Worm (Caenorhabditis elegans) whole organism, L3 larva: ENCODE data around the gene grl-22.

ENCODE experiments used
- R02D3.7 ChIP-seq: fragments of 150-350 bp; optimal IDR thresholded peaks from 2 replicates; lab custom pipeline; 2014; ENCODE audit warnings: missing biosample characterization, missing genetic modification characterization
- ZK546.5 ChIP-seq: sonication (generic microtip); optimal IDR thresholded peaks from 2 replicates; lab custom pipeline; 2017; ENCODE audit warnings: missing biosample characterization, missing genetic modification characterization
- aly-2 ChIP-seq: fragments of 150-350 bp; optimal IDR thresholded peaks from 2 replicates; lab custom pipeline; 2014; ENCODE audit warnings: missing biosample characterization, missing genetic modification characterization
- ama-1 ChIP-seq: fragments of 150-350 bp; optimal IDR thresholded peaks from 2 replicates; lab custom pipeline; 2018
- ceh-16 ChIP-seq: sonication (generic microtip); optimal IDR thresholded peaks from 2 replicates; lab custom pipeline; 2017; ENCODE audit warnings: missing biosample characterization, missing genetic modification characterization
- ceh-28 ChIP-seq: fragments of 150-350 bp; optimal IDR thresholded peaks from 2 replicates; lab custom pipeline; 2014; ENCODE audit warnings: missing biosample characterization, missing genetic modification reagents, missing genetic modification characterization
- ceh-82 ChIP-seq: fragments of 150-350 bp; optimal IDR thresholded peaks from 2 replicates; lab custom pipeline; 2014; ENCODE audit warnings: missing biosample characterization, missing genetic modification characterization
- ceh-9 ChIP-seq: sonication (generic microtip); optimal IDR thresholded peaks from 2 replicates; lab custom pipeline; 2018; ENCODE audit warnings: missing biosample characterization, missing genetic modification characterization
- daf-12 ChIP-seq: fragments of 150-350 bp; optimal IDR thresholded peaks from 2 replicates; lab custom pipeline; 2014; ENCODE audit warnings: missing biosample characterization, missing genetic modification reagents, missing genetic modification characterization
- egl-27 ChIP-seq: sonication (generic microtip); optimal IDR thresholded peaks from 4 replicates; lab custom pipeline; 2017; ENCODE audit warnings: missing biosample characterization, missing genetic modification reagents, missing genetic modification characterization
- egl-5 ChIP-seq: fragments of 150-350 bp; optimal IDR thresholded peaks from 2 replicates; lab custom pipeline; 2017; ENCODE audit warnings: missing biosample characterization, missing genetic modification reagents, missing genetic modification characterization, inconsistent platforms
- elt-1 ChIP-seq: fragments of 150-350 bp; optimal IDR thresholded peaks from 2 replicates; lab custom pipeline; 2014; ENCODE audit warnings: missing biosample characterization, missing genetic modification characterization
- elt-2 ChIP-seq: sonication (generic microtip); optimal IDR thresholded peaks from 2 replicates; lab custom pipeline; 2016; ENCODE audit warnings: missing genetic modification reagents, mild to moderate bottlenecking, missing genetic modification characterization, missing compliant biosample characterization
- elt-3 ChIP-seq, 3 experiments: fragments of 150-350 bp in 1 of 3; sonication (generic microtip) in 2 of 3; optimal IDR thresholded peaks; 2 replicates in 2 of 3; 4 replicates in 1 of 3; lab custom pipeline; 2014 to 2017; ENCODE audit warnings: missing biosample characterization in 3 of 3, missing genetic modification characterization in 3 of 3
- eor-1 ChIP-seq, 2 experiments: fragments of 150-350 bp; optimal IDR thresholded peaks; 2 replicates each; lab custom pipeline; 2014 to 2018; ENCODE audit warnings: missing biosample characterization in 2 of 2, missing genetic modification characterization in 2 of 2
- fkh-10 ChIP-seq: sonication (generic microtip); optimal IDR thresholded peaks from 2 replicates; lab custom pipeline; 2017; ENCODE audit warnings: missing biosample characterization, missing genetic modification reagents, missing genetic modification characterization
- fkh-2 ChIP-seq: fragments of 150-350 bp; optimal IDR thresholded peaks from 2 replicates; lab custom pipeline; 2014; ENCODE audit warnings: missing biosample characterization, missing genetic modification reagents, missing genetic modification characterization
- fos-1 ChIP-seq: fragments of 150-350 bp; optimal IDR thresholded peaks from 2 replicates; lab custom pipeline; 2014; ENCODE audit warnings: missing biosample characterization, missing genetic modification characterization
- hmg-11 ChIP-seq: sonication (generic microtip); optimal IDR thresholded peaks from 2 replicates; lab custom pipeline; 2016; ENCODE audit warnings: missing genetic modification characterization, missing compliant biosample characterization
- jun-1 ChIP-seq: fragments of 150-350 bp; optimal IDR thresholded peaks from 2 replicates; lab custom pipeline; 2014; ENCODE audit warnings: missing biosample characterization, missing genetic modification reagents, missing genetic modification characterization
- lin-15B ChIP-seq: fragments of 150-350 bp; optimal IDR thresholded peaks from 2 replicates; lab custom pipeline; 2014; ENCODE audit warnings: missing biosample characterization, missing genetic modification characterization
- lin-39 ChIP-seq: fragments of 150-350 bp; optimal IDR thresholded peaks from 2 replicates; lab custom pipeline; 2018; ENCODE audit warnings: missing biosample characterization, missing genetic modification reagents, missing genetic modification characterization
- lsy-12 ChIP-seq: sonication (generic microtip); optimal IDR thresholded peaks from 2 replicates; lab custom pipeline; 2016; ENCODE audit warnings: mild to moderate bottlenecking, missing genetic modification characterization, missing compliant biosample characterization
- mdl-1 ChIP-seq: fragments of 150-350 bp; optimal IDR thresholded peaks from 2 replicates; lab custom pipeline; 2014; ENCODE audit warnings: missing biosample characterization, missing genetic modification characterization
- mml-1 ChIP-seq: fragments of 150-350 bp; sonication (generic microtip); optimal IDR thresholded peaks from 3 replicates; lab custom pipeline; 2014; ENCODE audit warnings: missing biosample characterization, missing genetic modification characterization
- nfya-1 ChIP-seq: sonication (generic microtip); optimal IDR thresholded peaks from 2 replicates; lab custom pipeline; 2017; ENCODE audit warnings: missing genetic modification characterization, mild to moderate bottlenecking, missing compliant biosample characterization, antibody characterized with exemption, moderate library complexity; ENCODE audit not compliant: insufficient read depth
- nhr-11 ChIP-seq: fragments of 150-350 bp; optimal IDR thresholded peaks from 2 replicates; lab custom pipeline; 2014; ENCODE audit warnings: missing biosample characterization, missing genetic modification characterization
- nhr-12 ChIP-seq: fragments of 150-350 bp; optimal IDR thresholded peaks from 2 replicates; lab custom pipeline; 2014; ENCODE audit warnings: missing biosample characterization, missing genetic modification characterization
- nhr-23 ChIP-seq: fragments of 150-350 bp; optimal IDR thresholded peaks from 2 replicates; lab custom pipeline; 2014; ENCODE audit warnings: missing biosample characterization, missing genetic modification reagents, missing genetic modification characterization
- nhr-237 ChIP-seq: fragments of 150-350 bp; optimal IDR thresholded peaks from 2 replicates; lab custom pipeline; 2014; ENCODE audit warnings: missing biosample characterization, missing genetic modification characterization
- nhr-25 ChIP-seq: sonication (generic microtip); optimal IDR thresholded peaks from 2 replicates; lab custom pipeline; 2017; ENCODE audit warnings: missing biosample characterization, missing genetic modification characterization
- nhr-28 ChIP-seq: fragments of 150-350 bp; optimal IDR thresholded peaks from 2 replicates; lab custom pipeline; 2014; ENCODE audit warnings: missing biosample characterization, missing genetic modification characterization
- nhr-43 ChIP-seq: sonication (generic microtip); optimal IDR thresholded peaks from 2 replicates; lab custom pipeline; 2016; ENCODE audit warnings: mild to moderate bottlenecking, missing genetic modification characterization, missing compliant biosample characterization; ENCODE audit not compliant: poor library complexity, severe bottlenecking
- nhr-67 ChIP-seq: fragments of 150-350 bp; optimal IDR thresholded peaks from 2 replicates; lab custom pipeline; 2014; ENCODE audit warnings: missing biosample characterization, missing genetic modification characterization
- nhr-76 ChIP-seq: fragments of 150-350 bp; sonication (generic microtip); optimal IDR thresholded peaks from 5 replicates; lab custom pipeline; 2014; ENCODE audit warnings: missing biosample characterization, missing genetic modification characterization
- nhr-77 ChIP-seq: fragments of 150-350 bp; optimal IDR thresholded peaks from 2 replicates; lab custom pipeline; 2014; ENCODE audit warnings: missing biosample characterization, missing genetic modification characterization
- pha-4 ChIP-seq: fragments of 150-350 bp; optimal IDR thresholded peaks from 2 replicates; lab custom pipeline; 2014; ENCODE audit warnings: missing biosample characterization, missing genetic modification reagents, missing genetic modification characterization
- pqm-1 ChIP-seq: fragments of 150-350 bp; optimal IDR thresholded peaks from 2 replicates; lab custom pipeline; 2017; ENCODE audit warnings: missing biosample characterization, missing genetic modification characterization, inconsistent platforms
- sea-2 ChIP-seq: fragments of 150-350 bp; sonication (generic microtip); optimal IDR thresholded peaks from 4 replicates; lab custom pipeline; 2014; ENCODE audit warnings: missing biosample characterization, missing genetic modification reagents, missing genetic modification characterization
- skn-1 ChIP-seq: fragments of 150-350 bp; optimal IDR thresholded peaks from 2 replicates; lab custom pipeline; 2014; ENCODE audit warnings: missing biosample characterization, missing genetic modification characterization
- snpc-4 ChIP-seq: fragments of 150-350 bp; optimal IDR thresholded peaks from 2 replicates; lab custom pipeline; 2014; ENCODE audit warnings: missing biosample characterization, missing genetic modification characterization
- tbx-2 ChIP-seq: sonication (generic microtip); optimal IDR thresholded peaks from 2 replicates; lab custom pipeline; 2016; ENCODE audit warnings: mild to moderate bottlenecking, missing genetic modification characterization, missing compliant biosample characterization
- unc-39 ChIP-seq: sonication (generic microtip); optimal IDR thresholded peaks from 4 replicates; lab custom pipeline; 2017; ENCODE audit warnings: missing biosample characterization, missing genetic modification characterization
- unc-62 ChIP-seq: fragments of 150-350 bp; sonication (generic microtip); optimal IDR thresholded peaks from 4 replicates; lab custom pipeline; 2014; ENCODE audit warnings: missing biosample characterization, missing genetic modification reagents, missing genetic modification characterization
- zag-1 ChIP-seq: fragments of 150-350 bp; optimal IDR thresholded peaks from 2 replicates; lab custom pipeline; 2014; ENCODE audit warnings: missing biosample characterization, missing genetic modification characterization
- ztf-11 ChIP-seq: fragments of 150-350 bp; optimal IDR thresholded peaks from 2 replicates; lab custom pipeline; 2014; ENCODE audit warnings: missing biosample characterization, missing genetic modification characterization
- ztf-4 ChIP-seq: fragments of 150-350 bp; optimal IDR thresholded peaks from 2 replicates; lab custom pipeline; 2014; ENCODE audit warnings: missing biosample characterization, missing genetic modification characterization

Gene grl-22

ce11 chrIII:5448177-5448576, 34.4 kb upstream of the grl-22 start, which contains the start of gene skpt-1:
Gene skpt-1, minus strand, starts transcription at chrIII:5448395.
- TF ChIP-seq lin-15B (tag; lab: Kevin White, UChicago) (peak; percentile 53), nhr-23 (tag; lab: Kevin White, UChicago) (peak; percentile 22), lin-39 (tag; lab: Kevin White, UChicago) (peak; percentile 40), pqm-1 (tag; lab: Kevin White, UChicago) (no peak), ZK546.5 (no peak), pha-4 (tag; lab: Kevin White, UChicago) (peak; percentile 51), nfya-1 (tag; lab: Kevin White, UChicago) (peak; percentile 58)

DNA sequence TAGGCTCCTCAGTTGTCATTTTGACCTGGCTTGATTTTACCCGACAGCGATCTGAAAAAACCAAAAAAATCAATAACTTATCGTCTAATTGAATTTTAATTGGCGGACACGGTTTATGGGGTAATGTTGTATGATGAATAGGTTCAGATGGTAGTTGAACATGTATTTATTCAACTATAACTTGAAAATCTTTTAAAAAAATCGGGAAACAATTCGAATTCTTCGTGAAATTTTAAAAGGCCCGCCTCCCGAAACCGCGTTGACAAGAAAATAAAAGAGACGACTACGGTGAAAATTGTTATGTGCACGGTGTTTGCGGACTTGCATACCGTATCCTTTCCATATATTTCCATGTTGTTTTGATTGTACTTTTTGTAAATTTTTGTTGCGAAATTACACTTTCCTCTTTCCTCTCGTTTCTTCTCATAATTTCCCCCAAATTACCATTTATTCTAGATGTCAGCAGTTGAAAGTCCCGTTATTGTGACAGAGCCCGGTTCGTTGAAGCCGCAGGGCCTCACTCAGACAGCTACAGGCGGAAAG, 29.0 kb upstream of the grl-22 start, which contains the start of the genes T24G10.2 and disl-2:
Gene T24G10.2 (minus strand): TSS at position 51 of the 543 bp plus-strand sequence.
Gene disl-2 (plus strand): TSS at position 457 of the 543 bp plus-strand sequence.
- TF ChIP-seq nfya-1 (tag; lab: Kevin White, UChicago): peak; percentile 92
- TF ChIP-seq sea-2 (GFP tag; lab: Kevin White, UChicago): no peak
- no peak for TF ChIP-seq nhr-43 (tag; lab: Kevin White, UChicago)
- peak; percentile 44 for TF ChIP-seq lin-39 (tag; lab: Kevin White, UChicago)
- TF ChIP-seq ztf-11 (tag; lab: Kevin White, UChicago): no peak
- peak; percentile 30 for TF ChIP-seq ceh-28
- TF ChIP-seq elt-3 (tag; optimal IDR thresholded peaks at IDR 0.05; lab: Kevin White, UChicago): no peak
- TF ChIP-seq aly-2 (tag; lab: Kevin White, UChicago): no peak
- TF ChIP-seq daf-12: no peak
- no peak for TF ChIP-seq zag-1
- TF ChIP-seq ceh-82 (tag; lab: Kevin White, UChicago): no peak
- TF ChIP-seq fkh-2 (tag; lab: Kevin White, UChicago): no peak
- TF ChIP-seq fos-1 (tag; lab: Kevin White, UChicago): no peak
- TF ChIP-seq nhr-25: peak; percentile 48
- TF ChIP-seq lsy-12 (tag; lab: Kevin White, UChicago): no peak
- TF ChIP-seq nhr-11 (tag; lab: Kevin White, UChicago): no peak
- TF ChIP-seq pqm-1 (tag; lab: Kevin White, UChicago): peak; percentile 12
- TF ChIP-seq nhr-76: peak; percentile 84
- no peak for TF ChIP-seq R02D3.7 (tag; lab: Kevin White, UChicago)
- TF ChIP-seq tbx-2 (tag; lab: Kevin White, UChicago): no peak
- peak; percentile 43 for TF ChIP-seq hmg-11
- TF ChIP-seq eor-1 (tag; optimal IDR thresholded peaks at IDR 0.05; lab: Kevin White, UChicago): no peak
- TF ChIP-seq lin-15B (tag; lab: Kevin White, UChicago): peak; percentile 67
- no peak for TF ChIP-seq nhr-237 (tag; lab: Kevin White, UChicago)
- TF ChIP-seq nhr-67 (tag; lab: Kevin White, UChicago): no peak
- TF ChIP-seq ztf-4: no peak
- no peak for TF ChIP-seq mml-1
- no peak for TF ChIP-seq fkh-10 (GFP tag; lab: Kevin White, UChicago)
- no peak for TF ChIP-seq unc-39 (tag; lab: Kevin White, UChicago)
- no peak for TF ChIP-seq nhr-77 (tag; lab: Kevin White, UChicago)
- TF ChIP-seq elt-2 (tag; lab: Kevin White, UChicago): peak; percentile 13
- no peak for TF ChIP-seq mdl-1
- TF ChIP-seq egl-27: no peak
- TF ChIP-seq elt-1 (tag; lab: Kevin White, UChicago): no peak
- no peak for TF ChIP-seq ceh-9 (tag; lab: Kevin White, UChicago)
- no peak for TF ChIP-seq skn-1 (tag; lab: Kevin White, UChicago)
- no peak for TF ChIP-seq nhr-12
- TF ChIP-seq ZK546.5: no peak
- peak; percentile 45 for TF ChIP-seq nhr-23 (tag; lab: Kevin White, UChicago)
- no peak for TF ChIP-seq ceh-16 (tag; lab: Kevin White, UChicago)
- TF ChIP-seq unc-62 (GFP tag; lab: Kevin White, UChicago): no peak
- no peak for TF ChIP-seq jun-1 (tag; lab: Kevin White, UChicago)
- TF ChIP-seq egl-5 (tag; lab: Kevin White, UChicago): no peak
- TF ChIP-seq snpc-4: peak; percentile 61
- peak; percentile 86 for TF ChIP-seq pha-4 (tag; lab: Kevin White, UChicago)
- TF ChIP-seq ama-1 (lab: Kevin White, UChicago): peak; percentile 58
- TF ChIP-seq nhr-28 (tag; lab: Kevin White, UChicago): no peak
